Fruit fly (Drosophila melanogaster): ENCODE results near the gene smp-30.

DNA sequence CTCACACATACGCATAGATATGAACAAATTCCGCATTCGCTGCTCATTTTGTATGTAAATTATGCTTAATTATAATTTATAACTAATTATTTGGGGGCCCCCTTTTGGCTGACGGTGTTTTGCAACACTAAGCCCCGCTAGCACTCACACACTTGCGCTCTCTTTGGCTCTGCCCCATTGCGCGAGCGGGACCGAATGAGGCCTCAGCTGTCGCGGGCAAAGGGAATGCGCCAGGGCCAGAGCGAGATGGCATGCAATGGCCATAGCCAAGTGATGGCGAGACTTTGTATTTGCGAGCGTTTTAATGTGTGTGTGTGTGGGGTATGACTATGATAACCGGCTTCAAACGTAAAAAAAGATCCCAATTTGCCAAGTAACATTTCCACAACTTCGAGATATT is 12.0 kb downstream of the smp-30 start:
- no peak for TF ChIP-seq Sin3A (optimal IDR thresholded peaks at IDR 0.05)
- TF ChIP-seq insv (optimal IDR thresholded peaks at IDR 0.05) = no peak
- no peak for TF ChIP-seq h (optimal IDR thresholded peaks at IDR 0.05)
- no peak for TF ChIP-seq psq (optimal IDR thresholded peaks at IDR 0.05)
- TF ChIP-seq Myc (optimal IDR thresholded peaks at IDR 0.05) = no peak
